Worm (Caenorhabditis elegans) whole organism, late embryonic: ENCODE measurements around the gene R12C12.5.

Experiments
- C08G9.2 ChIP-seq: sonication (generic microtip); optimal IDR thresholded peaks from 2 replicates; lab custom pipeline; 2016; ENCODE audit warnings: mild to moderate bottlenecking, missing genetic modification characterization, moderate library complexity, missing compliant biosample characterization
- K02D7.2 ChIP-seq: sonication (generic microtip); optimal IDR thresholded peaks from 2 replicates; lab custom pipeline; 2017; ENCODE audit warnings: mild to moderate bottlenecking, missing genetic modification characterization, missing compliant biosample characterization
- K09A11.1 ChIP-seq: sonication (generic microtip); optimal IDR thresholded peaks from 2 replicates; lab custom pipeline; 2017; ENCODE audit warnings: antibody characterized with exemption, mild to moderate bottlenecking, missing genetic modification characterization, missing compliant biosample characterization; ENCODE audit not compliant: insufficient read depth
- ahr-1 ChIP-seq: sonication (generic microtip); optimal IDR thresholded peaks from 2 replicates; lab custom pipeline; 2016; ENCODE audit warnings: missing genetic modification characterization, missing compliant biosample characterization
- ceh-18 ChIP-seq: sonication (generic microtip); optimal IDR thresholded peaks from 2 replicates; lab custom pipeline; 2016; ENCODE audit warnings: missing genetic modification characterization, missing compliant biosample characterization
- ceh-2 ChIP-seq: sonication (generic microtip); optimal IDR thresholded peaks from 2 replicates; lab custom pipeline; 2016; ENCODE audit warnings: missing genotype, missing genetic modification characterization, missing compliant biosample characterization
- ceh-24 ChIP-seq: sonication (generic microtip); optimal IDR thresholded peaks from 2 replicates; lab custom pipeline; 2016; ENCODE audit warnings: mild to moderate bottlenecking, missing genetic modification characterization, missing compliant biosample characterization
- ceh-45 ChIP-seq: fragments of 200-800 bp; sonication (Bioruptor generic); IDR thresholded peaks from 2 replicates; pipeline ENCODE4 v1.3.6; 2022; ENCODE audit warnings: missing genetic modification reagents, missing genetic modification characterization, missing compliant biosample characterization
- ceh-48 ChIP-seq: sonication (generic microtip); optimal IDR thresholded peaks from 2 replicates; lab custom pipeline; 2016; ENCODE audit warnings: missing genetic modification characterization, inconsistent platforms, missing compliant biosample characterization
- ceh-6 ChIP-seq: fragments of 200-800 bp; sonication (Bioruptor generic); optimal IDR thresholded peaks from 2 replicates; lab custom pipeline; 2018; ENCODE audit warnings: mild to moderate bottlenecking, missing genetic modification characterization, missing compliant biosample characterization
- che-1 ChIP-seq: sonication (generic microtip); optimal IDR thresholded peaks from 2 replicates; lab custom pipeline; 2016; ENCODE audit warnings: mild to moderate bottlenecking, missing genetic modification characterization, missing compliant biosample characterization
- dmd-4 ChIP-seq: sonication (generic microtip); optimal IDR thresholded peaks from 2 replicates; lab custom pipeline; 2016; ENCODE audit warnings: borderline replicate concordance, missing genetic modification characterization, missing compliant biosample characterization
- dve-1 ChIP-seq: sonication (generic microtip); optimal IDR thresholded peaks from 2 replicates; lab custom pipeline; 2017; ENCODE audit warnings: antibody characterized with exemption, mild to moderate bottlenecking, missing genetic modification characterization, missing compliant biosample characterization
- elt-4 ChIP-seq: sonication (generic microtip); optimal IDR thresholded peaks from 2 replicates; lab custom pipeline; 2016; ENCODE audit warnings: missing genetic modification characterization, missing compliant biosample characterization
- fkh-10 ChIP-seq: fragments of 150-350 bp; optimal IDR thresholded peaks from 2 replicates; lab custom pipeline; 2014; ENCODE audit warnings: missing biosample characterization, missing genetic modification reagents, missing genetic modification characterization
- fkh-6 ChIP-seq: sonication (generic microtip); optimal IDR thresholded peaks from 2 replicates; lab custom pipeline; 2016; ENCODE audit warnings: missing genetic modification characterization, missing compliant biosample characterization
- hlh-8 ChIP-seq: sonication (generic microtip); optimal IDR thresholded peaks from 2 replicates; lab custom pipeline; 2016; ENCODE audit warnings: missing genotype, missing genetic modification characterization, missing compliant biosample characterization
- lim-6 ChIP-seq: sonication (generic microtip); optimal IDR thresholded peaks from 2 replicates; lab custom pipeline; 2016; ENCODE audit warnings: missing genetic modification characterization, missing compliant biosample characterization
- madf-2 ChIP-seq: sonication (generic microtip); optimal IDR thresholded peaks from 2 replicates; lab custom pipeline; 2017; ENCODE audit warnings: missing genetic modification characterization, missing compliant biosample characterization
- nfya-1 ChIP-seq: sonication (generic microtip); optimal IDR thresholded peaks from 2 replicates; lab custom pipeline; 2017; ENCODE audit warnings: missing genetic modification characterization, mild to moderate bottlenecking, missing compliant biosample characterization, antibody characterized with exemption, moderate library complexity
- odd-2 ChIP-seq: sonication (generic microtip); optimal IDR thresholded peaks from 2 replicates; lab custom pipeline; 2017; ENCODE audit warnings: antibody characterized with exemption, mild to moderate bottlenecking, missing genetic modification characterization, missing compliant biosample characterization
- pat-9 ChIP-seq: fragments of 200-800 bp; sonication (Bioruptor generic); optimal IDR thresholded peaks from 2 replicates; lab custom pipeline; 2018; ENCODE audit warnings: mild to moderate bottlenecking, missing genetic modification characterization, moderate library complexity, missing compliant biosample characterization
- pax-1 ChIP-seq: fragments of 150-350 bp; optimal IDR thresholded peaks from 2 replicates; lab custom pipeline; 2014; ENCODE audit warnings: missing biosample characterization, missing genetic modification characterization
- pha-4 ChIP-seq: fragments of 150-350 bp; optimal IDR thresholded peaks from 2 replicates; lab custom pipeline; 2018; ENCODE audit warnings: missing biosample characterization, missing genetic modification reagents, missing genetic modification characterization
- ref-2 ChIP-seq: sonication (generic microtip); optimal IDR thresholded peaks from 2 replicates; lab custom pipeline; 2016; ENCODE audit warnings: missing genetic modification characterization, missing compliant biosample characterization
- rnt-1 ChIP-seq: sonication (generic microtip); optimal IDR thresholded peaks from 2 replicates; lab custom pipeline; 2016; ENCODE audit warnings: missing genetic modification characterization, missing compliant biosample characterization
- sdc-2 ChIP-seq: sonication (generic microtip); optimal IDR thresholded peaks from 2 replicates; lab custom pipeline; 2016; ENCODE audit warnings: missing genotype, missing genetic modification characterization, missing compliant biosample characterization
- sox-4 ChIP-seq: sonication (generic microtip); optimal IDR thresholded peaks from 2 replicates; lab custom pipeline; 2017; ENCODE audit warnings: mild to moderate bottlenecking, missing genetic modification characterization, inconsistent platforms, missing compliant biosample characterization
- tbx-2 ChIP-seq: sonication (generic microtip); optimal IDR thresholded peaks from 2 replicates; lab custom pipeline; 2016; ENCODE audit warnings: missing genetic modification characterization, missing compliant biosample characterization
- unc-3 ChIP-seq, 2 experiments: fragments of 200-800 bp in 1 of 2; sonication (Bioruptor generic) in 1 of 2; sonication (generic microtip) in 1 of 2; conservative IDR thresholded peaks in 1 of 2; optimal IDR thresholded peaks in 1 of 2; 2 replicates each; pipeline versions ENCODE4 v1.3.6 to Lab custom; 2016 to 2022; ENCODE audit warnings: missing compliant biosample characterization in 2 of 2, missing genetic modification characterization in 2 of 2, missing genetic modification reagents in 1 of 2
- unc-42 ChIP-seq: sonication (generic microtip); optimal IDR thresholded peaks from 2 replicates; lab custom pipeline; 2016; ENCODE audit warnings: missing genotype, missing genetic modification characterization, missing compliant biosample characterization
- unc-55 ChIP-seq: sonication (generic microtip); optimal IDR thresholded peaks from 2 replicates; lab custom pipeline; 2017; ENCODE audit warnings: missing biosample characterization, missing genetic modification reagents, missing genetic modification characterization
- ztf-16 ChIP-seq: sonication (generic microtip); optimal IDR thresholded peaks from 2 replicates; lab custom pipeline; 2017; ENCODE audit warnings: missing genetic modification characterization, missing compliant biosample characterization

The R12C12.5 gene

ce11 chrII:6047639-6048159 lies 2.8 kb upstream of the R12C12.5 start, which contains the start of the genes R12C12.6 and ran-5 (continued):
- TF ChIP-seq K09A11.1 (tag; lab: Kevin White, UChicago) (no peak), ceh-48 (tag; lab: Kevin White, UChicago) (peak; percentile 4), elt-4 (no peak), tbx-2 (tag; lab: Kevin White, UChicago) (peak; percentile 48), ceh-2 (tag; lab: Kevin White, UChicago) (peak; percentile 11)

ce11 chrII:6046023-6046631 lies 1.2 kb upstream of the R12C12.5 start:
- TF ChIP-seq ceh-18 (peak; percentile 6), K09A11.1 (tag; lab: Kevin White, UChicago) (no peak)

- TF ChIP-seq sox-4 (tag; lab: Kevin White, UChicago), result no peak
- TF ChIP-seq odd-2 (tag; lab: Kevin White, UChicago), result no peak
- no peak for TF ChIP-seq fkh-10
- TF ChIP-seq sdc-2 (tag; lab: Kevin White, UChicago), result no peak
- TF ChIP-seq che-1 (tag; lab: Kevin White, UChicago), result no peak
- no peak for TF ChIP-seq pat-9 (tag; lab: Kevin White, UChicago)
- TF ChIP-seq ceh-24, result no peak
- TF ChIP-seq rnt-1, result no peak
- no peak for TF ChIP-seq fkh-6 (tag; lab: Kevin White, UChicago)
- TF ChIP-seq ceh-6, result no peak
- no peak for TF ChIP-seq ceh-18
- no peak for TF ChIP-seq ahr-1 (tag; lab: Kevin White, UChicago)
- no peak for TF ChIP-seq C08G9.2 (tag; lab: Kevin White, UChicago)
- TF ChIP-seq elt-4, result no peak
- no peak for TF ChIP-seq unc-55
- no peak for TF ChIP-seq unc-3 (GFP tag; conservative IDR thresholded peaks at IDR 0.05; lab: Robert Waterston, UW)
- no peak for TF ChIP-seq unc-3 (tag; optimal IDR thresholded peaks at IDR 0.05; lab: Kevin White, UChicago)
- TF ChIP-seq ceh-2 (tag; lab: Kevin White, UChicago), result no peak
These were observed 1.8 kb downstream of the R12C12.5 start, which contains the start of gene R12C12.10 for ce11 chrII:6043166-6043565. TSS of gene R12C12.10 (minus strand) at chrII:6043266.

DNA sequence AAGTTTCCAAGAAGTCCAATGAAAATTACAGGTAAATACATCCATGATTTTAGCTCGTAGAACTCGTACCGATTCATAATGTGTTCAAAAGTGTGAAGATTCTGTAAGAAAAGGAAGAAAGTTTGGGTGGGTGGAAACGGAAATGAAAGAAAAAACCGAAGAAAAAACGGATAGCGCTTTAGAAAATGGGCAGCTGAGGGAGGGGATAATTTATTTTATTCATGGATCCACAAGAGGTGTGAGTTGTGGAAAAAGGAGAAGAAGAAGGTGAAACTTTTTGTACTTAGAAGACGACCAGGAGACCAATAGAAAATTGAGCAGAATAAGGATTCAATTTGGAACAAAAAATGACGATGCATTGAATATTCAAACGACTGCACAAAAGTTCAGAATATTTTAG lies 13.8 kb downstream of the R12C12.5 start, which contains the start of gene frpr-16:
Gene frpr-16 (minus strand): TSS at position 101 of the 400 bp plus-strand sequence.
- TF ChIP-seq dve-1 (no peak), unc-3 (GFP tag; conservative IDR thresholded peaks at IDR 0.05; lab: Robert Waterston, UW) (no peak), unc-3 (tag; optimal IDR thresholded peaks at IDR 0.05; lab: Kevin White, UChicago) (no peak), pha-4 (no peak), unc-42 (tag; lab: Kevin White, UChicago) (no peak), lim-6 (no peak), K02D7.2 (tag; lab: Kevin White, UChicago) (no peak), fkh-10 (no peak), ceh-45 (no peak), ceh-48 (tag; lab: Kevin White, UChicago) (no peak), nfya-1 (no peak), madf-2 (tag; lab: Kevin White, UChicago) (no peak), ref-2 (tag; lab: Kevin White, UChicago) (no peak), hlh-8 (tag; lab: Kevin White, UChicago) (no peak), odd-2 (tag; lab: Kevin White, UChicago) (no peak), dmd-4 (tag; lab: Kevin White, UChicago) (no peak)

- no peak for TF ChIP-seq ceh-2 (tag; lab: Kevin White, UChicago)
- peak; percentile 59 for TF ChIP-seq ceh-18
- peak; percentile 55 for TF ChIP-seq rnt-1
- TF ChIP-seq nfya-1, result no peak
- TF ChIP-seq hlh-8 (tag; lab: Kevin White, UChicago), result no peak
- peak; percentile 66 for TF ChIP-seq unc-55
- no peak for TF ChIP-seq ztf-16
- no peak for TF ChIP-seq pax-1 (tag; lab: Kevin White, UChicago)
- TF ChIP-seq, all 69 proteins: peak for 3
These were observed 16.3 kb downstream of the R12C12.5 start for ce11 chrII:6028594-6029141.
